Worm (Caenorhabditis elegans) whole organism, L4 larva: Measurements from ENCODE around the gene dcr-1.

Source experiments
- F44E2.7 ChIP-seq: fragments of 200-800 bp; sonication (Bioruptor generic); IDR thresholded peaks from 2 replicates; pipeline ENCODE4 v2.1.2; 2022; ENCODE audit warnings: missing genetic modification characterization, missing compliant biosample characterization
- F49E8.2 ChIP-seq: sonication (generic microtip); optimal IDR thresholded peaks from 2 replicates; lab custom pipeline; 2016; ENCODE audit warnings: missing compliant biosample characterization, mild to moderate bottlenecking, missing genetic modification characterization, borderline replicate concordance
- T20F7.1 ChIP-seq: fragments of 200-800 bp; sonication (Bioruptor generic); optimal IDR thresholded peaks from 2 replicates; lab custom pipeline; 2018; ENCODE audit warnings: mild to moderate bottlenecking, missing genetic modification characterization, missing compliant biosample characterization
- Y105C5A.15 ChIP-seq: fragments of 200-800 bp; sonication (Bioruptor generic); IDR thresholded peaks from 2 replicates; pipeline ENCODE4 v1.3.6; 2022; ENCODE audit warnings: missing genetic modification characterization, missing compliant biosample characterization
- ZK546.5 ChIP-seq, 2 experiments: sonication (generic microtip); optimal IDR thresholded peaks; 2 replicates each; lab custom pipeline; 2017; ENCODE audit warnings: missing biosample characterization in 2 of 2, missing genetic modification characterization in 2 of 2
- aha-1 ChIP-seq: fragments of 150-350 bp; peaks from one replicate; lab custom pipeline; 2014; ENCODE audit warnings: missing biosample characterization, missing genetic modification characterization
- ama-1 ChIP-seq: fragments of 150-350 bp; optimal IDR thresholded peaks from 2 replicates; lab custom pipeline; 2014; ENCODE audit warnings: inconsistent platforms, mixed read lengths
- arid-1 ChIP-seq: fragments of 200-800 bp; sonication (Bioruptor generic); conservative IDR thresholded peaks from 2 replicates; pipeline ENCODE4 v1.3.6; 2022; ENCODE audit warnings: missing genetic modification reagents, missing genetic modification characterization, missing compliant biosample characterization
- ceh-20 ChIP-seq: fragments of 200-800 bp; sonication (Bioruptor generic); IDR thresholded peaks from 2 replicates; pipeline ENCODE4 v1.3.6; 2022; ENCODE audit warnings: missing genetic modification reagents, missing genetic modification characterization, missing compliant biosample characterization
- ceh-62 ChIP-seq: sonication (generic microtip); optimal IDR thresholded peaks from 2 replicates; lab custom pipeline; 2017; ENCODE audit warnings: missing biosample characterization, missing genetic modification characterization
- daf-16 ChIP-seq, 3 experiments: sonication (generic microtip); optimal IDR thresholded peaks; 2 replicates each; lab custom pipeline; 2016 to 2017; ENCODE audit warnings: missing genetic modification characterization in 3 of 3, missing genetic modification reagents in 3 of 3, mild to moderate bottlenecking in 2 of 3, missing compliant biosample characterization in 2 of 3, missing biosample characterization in 1 of 3, moderate library complexity in 1 of 3
- dmd-9 ChIP-seq: fragments of 200-800 bp; sonication (Bioruptor generic); IDR thresholded peaks from 2 replicates; pipeline ENCODE4 v1.3.6; 2022; ENCODE audit warnings: missing genetic modification reagents, missing genetic modification characterization, missing compliant biosample characterization
- egl-43 ChIP-seq: fragments of 200-800 bp; sonication (Bioruptor generic); IDR thresholded peaks from 2 replicates; pipeline ENCODE4 v1.3.6; 2022; ENCODE audit warnings: missing genetic modification reagents, missing genetic modification characterization, missing compliant biosample characterization
- gei-8 ChIP-seq: fragments of 200-800 bp; sonication (Bioruptor generic); optimal IDR thresholded peaks from 2 replicates; lab custom pipeline; 2018; ENCODE audit warnings: mild to moderate bottlenecking, missing genetic modification characterization, missing compliant biosample characterization
- hlh-11 ChIP-seq: fragments of 200-800 bp; sonication (Bioruptor generic); optimal IDR thresholded peaks from 2 replicates; lab custom pipeline; 2018; ENCODE audit warnings: mild to moderate bottlenecking, missing genetic modification characterization, missing compliant biosample characterization
- hmg-1.1 ChIP-seq: fragments of 200-800 bp; sonication (Bioruptor generic); IDR thresholded peaks from 2 replicates; pipeline ENCODE4 v1.3.6; 2022; ENCODE audit warnings: missing genetic modification reagents, missing genetic modification characterization, missing compliant biosample characterization
- lin-1 ChIP-seq: fragments of 200-800 bp; sonication (Bioruptor generic); IDR thresholded peaks from 2 replicates; pipeline ENCODE4 v1.3.6; 2022; ENCODE audit warnings: missing genetic modification reagents, missing genetic modification characterization, missing compliant biosample characterization
- lin-13 ChIP-seq: fragments of 150-350 bp; optimal IDR thresholded peaks from 2 replicates; lab custom pipeline; 2014; ENCODE audit warnings: missing biosample characterization, missing genetic modification reagents, missing genetic modification characterization
- lin-15B ChIP-seq: fragments of 150-350 bp; sonication (generic microtip); optimal IDR thresholded peaks from 3 replicates; lab custom pipeline; 2014; ENCODE audit warnings: missing biosample characterization, missing genetic modification characterization
- lin-38 ChIP-seq: fragments of 200-800 bp; sonication (Bioruptor generic); IDR thresholded peaks from 2 replicates; pipeline ENCODE4 v1.3.6; 2022; ENCODE audit warnings: missing genetic modification reagents, missing genetic modification characterization, missing compliant biosample characterization
- mdl-1 ChIP-seq, 2 experiments: fragments of 150-350 bp in 1 of 2; sonication (generic microtip) in 1 of 2; optimal IDR thresholded peaks; 2 replicates each; lab custom pipeline; 2014 to 2017; ENCODE audit warnings: missing biosample characterization in 2 of 2, missing genetic modification characterization in 2 of 2
- mdt-29 ChIP-seq: fragments of 200-800 bp; sonication (Bioruptor generic); IDR thresholded peaks from 2 replicates; pipeline ENCODE4 v1.3.6; 2022; ENCODE audit warnings: missing genetic modification reagents, missing genetic modification characterization, missing compliant biosample characterization
- mep-1 ChIP-seq: fragments of 150-350 bp; sonication (generic microtip); optimal IDR thresholded peaks from 3 replicates; lab custom pipeline; 2014; ENCODE audit warnings: missing biosample characterization, missing genetic modification characterization
- mxl-2 ChIP-seq: fragments of 200-800 bp; sonication (Bioruptor generic); conservative IDR thresholded peaks from 2 replicates; pipeline ENCODE4 v1.3.6; 2022; ENCODE audit warnings: missing genetic modification reagents, missing genetic modification characterization, missing compliant biosample characterization
- nhr-10 ChIP-seq: fragments of 150-350 bp; optimal IDR thresholded peaks from 2 replicates; lab custom pipeline; 2014; ENCODE audit warnings: missing biosample characterization, missing genetic modification characterization
- nhr-28 ChIP-seq: fragments of 150-350 bp; optimal IDR thresholded peaks from 2 replicates; lab custom pipeline; 2014; ENCODE audit warnings: missing biosample characterization, missing genetic modification characterization
- nhr-41 ChIP-seq: fragments of 200-800 bp; sonication (Bioruptor generic); IDR thresholded peaks from 2 replicates; pipeline ENCODE4 v1.3.6; 2022; ENCODE audit warnings: missing genetic modification reagents, missing genetic modification characterization, missing compliant biosample characterization
- nhr-42 ChIP-seq: fragments of 200-800 bp; sonication (Bioruptor generic); IDR thresholded peaks from 2 replicates; pipeline ENCODE4 v1.3.6; 2022; ENCODE audit warnings: missing genetic modification characterization, missing compliant biosample characterization
- nhr-48 ChIP-seq: sonication (generic microtip); optimal IDR thresholded peaks from 2 replicates; lab custom pipeline; 2016; ENCODE audit warnings: mild to moderate bottlenecking, missing genetic modification characterization, missing compliant biosample characterization
- nhr-6 ChIP-seq: fragments of 150-350 bp; optimal IDR thresholded peaks from 2 replicates; lab custom pipeline; 2014; ENCODE audit warnings: missing biosample characterization, missing genetic modification characterization
- php-3 ChIP-seq: fragments of 200-800 bp; sonication (Bioruptor generic); IDR thresholded peaks from 2 replicates; pipeline ENCODE4 v1.3.6; 2022; ENCODE audit warnings: missing genetic modification reagents, missing genetic modification characterization, missing compliant biosample characterization
- pqm-1 ChIP-seq: sonication (generic microtip); optimal IDR thresholded peaks from 2 replicates; lab custom pipeline; 2017; ENCODE audit warnings: missing biosample characterization, missing genetic modification characterization
- skn-1 ChIP-seq: fragments of 150-350 bp; optimal IDR thresholded peaks from 2 replicates; lab custom pipeline; 2014; ENCODE audit warnings: missing biosample characterization, missing genetic modification characterization
- snpc-4 ChIP-seq: fragments of 150-350 bp; optimal IDR thresholded peaks from 2 replicates; lab custom pipeline; 2014; ENCODE audit warnings: missing biosample characterization, missing genetic modification characterization
- spr-1 ChIP-seq: sonication (generic microtip); optimal IDR thresholded peaks from 2 replicates; lab custom pipeline; 2016; ENCODE audit warnings: mild to moderate bottlenecking, missing genetic modification characterization, missing compliant biosample characterization
- unc-62 ChIP-seq, 3 experiments: fragments of 150-350 bp in 1 of 3; sonication (generic microtip); optimal IDR thresholded peaks in 2 of 3; peaks in 1 of 3; 1 replicate in 1 of 3; 2 replicates in 2 of 3; lab custom pipeline; 2014 to 2017; ENCODE audit warnings: missing biosample characterization in 3 of 3, missing genetic modification characterization in 3 of 3, missing genetic modification reagents in 3 of 3, missing genotype in 1 of 3
- zfp-2 ChIP-seq: sonication (generic microtip); optimal IDR thresholded peaks from 2 replicates; lab custom pipeline; 2016; ENCODE audit warnings: mild to moderate bottlenecking, missing genetic modification characterization, missing compliant biosample characterization
- zfp-3 ChIP-seq: fragments of 200-800 bp; sonication (Bioruptor generic); conservative IDR thresholded peaks from 2 replicates; pipeline ENCODE4 v1.3.6; 2022; ENCODE audit warnings: missing genetic modification reagents, missing genetic modification characterization, missing compliant biosample characterization
- ztf-11 ChIP-seq: fragments of 150-350 bp; optimal IDR thresholded peaks from 2 replicates; lab custom pipeline; 2014; ENCODE audit warnings: missing biosample characterization, missing genetic modification characterization

dcr-1 gene

ce11 chrIII:8061114-8061513 is 19.0 kb downstream of the dcr-1 start:
- TF ChIP-seq unc-62 (GFP tag; optimal IDR thresholded peaks at IDR 0.05 in 1 of 2; lab: Kevin White, UChicago) (peak in 1 of 2 experiments; percentile 96), unc-62 (tag; optimal IDR thresholded peaks at IDR 0.05; lab: Kevin White, UChicago) (no peak), nhr-48 (tag; lab: Kevin White, UChicago) (no peak), mdt-29 (GFP tag; lab: Robert Waterston, UW) (no peak), ceh-62 (tag; lab: Kevin White, UChicago) (no peak)

- TF ChIP-seq mdl-1 (tag; optimal IDR thresholded peaks at IDR 0.05; lab: Kevin White, UChicago) (no peak), nhr-10 (no peak), pqm-1 (no peak), hmg-1.1 (GFP tag; lab: Robert Waterston, UW) (no peak), unc-62 (GFP tag; optimal IDR thresholded peaks at IDR 0.05 in 1 of 2; lab: Kevin White, UChicago) (no peak), unc-62 (tag; optimal IDR thresholded peaks at IDR 0.05; lab: Kevin White, UChicago) (no peak), gei-8 (GFP tag; lab: Kevin White, UChicago) (no peak), mxl-2 (GFP tag; lab: Robert Waterston, UW) (no peak), arid-1 (GFP tag; lab: Robert Waterston, UW) (no peak), nhr-6 (tag; lab: Kevin White, UChicago) (no peak), F49E8.2 (tag; lab: Kevin White, UChicago) (no peak), ceh-20 (no peak), ztf-11 (tag; lab: Kevin White, UChicago) (no peak), ZK546.5 (tag; optimal IDR thresholded peaks at IDR 0.05; lab: Kevin White, UChicago) (no peak), egl-43 (no peak), ama-1 (lab: Kevin White, UChicago) (no peak)
Observed at ce11 chrIII:8051838-8052237, 28.2 kb downstream of the dcr-1 start.

ce11 chrIII:8050944-8051343 is 29.1 kb downstream of the dcr-1 start, which contains the start of gene K12H4.7:
K12H4.7 (minus strand) TSS chrIII:8051081.
- TF ChIP-seq skn-1, result no peak
- peak; percentile 1 for TF ChIP-seq aha-1 (tag; lab: Kevin White, UChicago)
- TF ChIP-seq pqm-1, result peak; percentile 91
- peak; percentile 36 for TF ChIP-seq T20F7.1 (GFP tag; lab: Kevin White, UChicago)
- peak; percentile 76 for TF ChIP-seq nhr-28 (tag; lab: Kevin White, UChicago)

- no peak for TF ChIP-seq nhr-28 (tag; lab: Kevin White, UChicago)
- TF ChIP-seq nhr-10, result no peak
- no peak for TF ChIP-seq lin-15B (tag; lab: Kevin White, UChicago)
- no peak for TF ChIP-seq arid-1 (GFP tag; lab: Robert Waterston, UW)
- TF ChIP-seq unc-62 (GFP tag; optimal IDR thresholded peaks at IDR 0.05 in 1 of 2; lab: Kevin White, UChicago), result no peak
- TF ChIP-seq unc-62 (tag; optimal IDR thresholded peaks at IDR 0.05; lab: Kevin White, UChicago), result no peak
- no peak for TF ChIP-seq daf-16 (GFP tag; optimal IDR thresholded peaks at IDR 0.05; lab: Kevin White, UChicago)
- TF ChIP-seq daf-16 (tag; optimal IDR thresholded peaks at IDR 0.05; lab: Kevin White, UChicago), result no peak
- no peak for TF ChIP-seq php-3 (GFP tag; lab: Robert Waterston, UW)
- no peak for TF ChIP-seq ama-1 (lab: Kevin White, UChicago)
- TF ChIP-seq spr-1 (tag; lab: Kevin White, UChicago), result no peak
- TF ChIP-seq pqm-1, result no peak
- no peak for TF ChIP-seq zfp-2
- TF ChIP-seq mdt-29 (GFP tag; lab: Robert Waterston, UW), result no peak
- TF ChIP-seq hlh-11 (tag; lab: Kevin White, UChicago), result no peak
- TF ChIP-seq mep-1 (tag; lab: Kevin White, UChicago), result no peak
- no peak for TF ChIP-seq nhr-42 (GFP tag; lab: Robert Waterston, UW)
- TF ChIP-seq nhr-41 (GFP tag; lab: Robert Waterston, UW), result no peak
- no peak for TF ChIP-seq nhr-6 (tag; lab: Kevin White, UChicago)
- no peak for TF ChIP-seq lin-13 (GFP tag; lab: Kevin White, UChicago)
- TF ChIP-seq, all 104 proteins: peak for 0
Observed at ce11 chrIII:8047412-8047811, 32.7 kb downstream of the dcr-1 start, which contains the start of gene K12H4.2. K12H4.2 (plus strand) TSS chrIII:8047712.

- no peak for TF ChIP-seq skn-1
- TF ChIP-seq lin-38, result 0 out of 2 replicates have a peak, but pooled peaks have one; percentile 20
- no peak for TF ChIP-seq F44E2.7 (GFP tag; lab: Robert Waterston, UW)
- 0 out of 2 replicates have a peak, but pooled peaks have one; percentile 8 for TF ChIP-seq lin-1 (GFP tag; lab: Robert Waterston, UW)
- no peak for TF ChIP-seq dmd-9
- no peak for TF ChIP-seq snpc-4
- TF ChIP-seq mep-1 (tag; lab: Kevin White, UChicago), result no peak
- TF ChIP-seq unc-62 (GFP tag; optimal IDR thresholded peaks at IDR 0.05 in 1 of 2; lab: Kevin White, UChicago), result peak in 1 of 2 experiments; percentile 79
- TF ChIP-seq unc-62 (tag; optimal IDR thresholded peaks at IDR 0.05; lab: Kevin White, UChicago), result no peak
- TF ChIP-seq ceh-62 (tag; lab: Kevin White, UChicago), result no peak
- TF ChIP-seq lin-15B (tag; lab: Kevin White, UChicago), result no peak
- no peak for TF ChIP-seq zfp-3
- no peak for TF ChIP-seq Y105C5A.15 (GFP tag; lab: Robert Waterston, UW)
Observed at ce11 chrIII:8045734-8046133, 34.3 kb downstream of the dcr-1 start, which contains the start of gene K12H4.3. K12H4.3 (plus strand) TSS chrIII:8046034.
